Fruit fly (Drosophila melanogaster): ENCODE measurements around the gene tipE.

tipE gene

dm6 chr3L:4187930-4188523 is at the start of gene tipE, which contains the start of gene Teh2:
tipE (plus strand) TSS chr3L:4188499.
Teh2 (minus strand) TSS chr3L:4188023.
- TF ChIP-seq Dll (optimal IDR thresholded peaks at IDR 0.05) (no peak), psq (optimal IDR thresholded peaks at IDR 0.05) (no peak), EcR (GFP tag; optimal IDR thresholded peaks at IDR 0.05) (no peak), pan (optimal IDR thresholded peaks at IDR 0.05) (no peak), CG8478 (optimal IDR thresholded peaks at IDR 0.05) (no peak), usp (GFP tag; optimal IDR thresholded peaks at IDR 0.05) (no peak)

dm6 chr3L:4138804-4139521 is 49.3 kb upstream of the tipE start, which contains the start of the genes Rop and Ras64B:
Rop (minus strand) TSS chr3L:4138996.
Ras64B (plus strand) TSS chr3L:4139076.
- TF ChIP-seq pan (optimal IDR thresholded peaks at IDR 0.05) (no peak), usp (GFP tag; optimal IDR thresholded peaks at IDR 0.05) (no peak), psq (optimal IDR thresholded peaks at IDR 0.05) (no peak), CG8478 (optimal IDR thresholded peaks at IDR 0.05) (no peak), Dll (optimal IDR thresholded peaks at IDR 0.05) (no peak), EcR (GFP tag; optimal IDR thresholded peaks at IDR 0.05) (no peak)

dm6 chr3L:4141167-4141566 is 47.1 kb upstream of the tipE start, which contains the start of gene Akh:
Akh (plus strand) TSS chr3L:4141467.
- TF ChIP-seq usp (GFP tag; optimal IDR thresholded peaks at IDR 0.05) (no peak), EcR (GFP tag; optimal IDR thresholded peaks at IDR 0.05) (no peak), psq (optimal IDR thresholded peaks at IDR 0.05) (no peak), Dll (optimal IDR thresholded peaks at IDR 0.05) (no peak), pan (optimal IDR thresholded peaks at IDR 0.05) (no peak), CG8478 (optimal IDR thresholded peaks at IDR 0.05) (no peak)

dm6 chr3L:4142064-4142463 is 46.2 kb upstream of the tipE start, which contains the start of gene CG32260:
CG32260 (plus strand) TSS chr3L:4142364.
- TF ChIP-seq EcR (GFP tag; optimal IDR thresholded peaks at IDR 0.05) = no peak
- no peak for TF ChIP-seq psq (optimal IDR thresholded peaks at IDR 0.05)

- TF ChIP-seq Dll (optimal IDR thresholded peaks at IDR 0.05) (no peak), CG8478 (optimal IDR thresholded peaks at IDR 0.05) (no peak), EcR (GFP tag; optimal IDR thresholded peaks at IDR 0.05) (no peak), pan (optimal IDR thresholded peaks at IDR 0.05) (no peak)
These were observed 43.1 kb upstream of the tipE start for dm6 chr3L:4145229-4145628.

- TF ChIP-seq Dll (optimal IDR thresholded peaks at IDR 0.05) = no peak
- no peak for TF ChIP-seq CG8478 (optimal IDR thresholded peaks at IDR 0.05)
- TF ChIP-seq pan (optimal IDR thresholded peaks at IDR 0.05) = no peak
- TF ChIP-seq usp (GFP tag; optimal IDR thresholded peaks at IDR 0.05) = no peak
- no peak for TF ChIP-seq psq (optimal IDR thresholded peaks at IDR 0.05)
- no peak for TF ChIP-seq EcR (GFP tag; optimal IDR thresholded peaks at IDR 0.05)
These were observed 39.8 kb upstream of the tipE start, which contains the start of gene CG1299 for dm6 chr3L:4148406-4148975. CG1299 (plus strand) TSS chr3L:4148696.

- TF ChIP-seq CG8478 (optimal IDR thresholded peaks at IDR 0.05) (no peak), Dll (optimal IDR thresholded peaks at IDR 0.05) (no peak), pan (optimal IDR thresholded peaks at IDR 0.05) (no peak), EcR (GFP tag; optimal IDR thresholded peaks at IDR 0.05) (no peak), usp (GFP tag; optimal IDR thresholded peaks at IDR 0.05) (no peak), psq (optimal IDR thresholded peaks at IDR 0.05) (no peak)
These were observed 30.4 kb upstream of the tipE start for dm6 chr3L:4157852-4158251.

dm6 chr3L:4158361-4158760 is 29.9 kb upstream of the tipE start:
- TF ChIP-seq CG8478 (optimal IDR thresholded peaks at IDR 0.05) (no peak), pan (optimal IDR thresholded peaks at IDR 0.05) (no peak), EcR (GFP tag; optimal IDR thresholded peaks at IDR 0.05) (no peak), psq (optimal IDR thresholded peaks at IDR 0.05) (no peak), Dll (optimal IDR thresholded peaks at IDR 0.05) (no peak), usp (GFP tag; optimal IDR thresholded peaks at IDR 0.05) (no peak)

- TF ChIP-seq Dll (optimal IDR thresholded peaks at IDR 0.05) = no peak
- no peak for TF ChIP-seq CG8478 (optimal IDR thresholded peaks at IDR 0.05)
- TF ChIP-seq EcR (GFP tag; optimal IDR thresholded peaks at IDR 0.05) = no peak
- no peak for TF ChIP-seq psq (optimal IDR thresholded peaks at IDR 0.05)
- TF ChIP-seq usp (GFP tag; optimal IDR thresholded peaks at IDR 0.05) = no peak
- TF ChIP-seq pan (optimal IDR thresholded peaks at IDR 0.05) = no peak
These were observed 29.0 kb upstream of the tipE start for dm6 chr3L:4159264-4159663.

- TF ChIP-seq pan (optimal IDR thresholded peaks at IDR 0.05) (no peak), CG8478 (optimal IDR thresholded peaks at IDR 0.05) (no peak), EcR (GFP tag; optimal IDR thresholded peaks at IDR 0.05) (no peak), Dll (optimal IDR thresholded peaks at IDR 0.05) (no peak), psq (optimal IDR thresholded peaks at IDR 0.05) (no peak), usp (GFP tag; optimal IDR thresholded peaks at IDR 0.05) (no peak)
These were observed 27.4 kb upstream of the tipE start, which contains the start of gene nab for dm6 chr3L:4160926-4161325. nab (minus strand) TSS chr3L:4160932.

- TF ChIP-seq psq (optimal IDR thresholded peaks at IDR 0.05) = no peak
- TF ChIP-seq usp (GFP tag; optimal IDR thresholded peaks at IDR 0.05) = no peak
- no peak for TF ChIP-seq EcR (GFP tag; optimal IDR thresholded peaks at IDR 0.05)
These were observed 20.9 kb upstream of the tipE start, which contains the start of gene mas for dm6 chr3L:4167353-4167842. mas (minus strand) TSS chr3L:4167464.
